Worm (Caenorhabditis elegans): Measurements from ENCODE around the gene cnb-1.

DNA sequence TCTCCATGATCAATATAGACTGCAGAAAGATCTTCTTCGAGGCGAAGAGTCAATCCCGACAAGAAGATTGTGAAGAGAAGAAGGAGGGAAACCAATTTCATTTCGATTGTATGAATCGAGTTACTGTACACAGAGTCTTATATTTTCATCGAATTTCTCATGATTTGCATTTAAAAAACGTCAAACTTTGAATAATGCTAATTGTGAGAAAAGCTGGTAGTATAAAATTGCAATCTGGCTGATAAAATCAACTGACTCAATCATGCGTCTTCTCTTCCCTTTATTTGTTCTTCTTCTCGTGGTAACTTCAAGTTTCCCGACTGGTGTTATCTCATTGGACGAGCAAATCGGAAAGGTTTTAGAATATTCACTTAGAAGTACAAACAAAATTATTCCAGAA, 14.9 kb downstream of the cnb-1 start, which contains the start of the genes K03B8.11 and K03B8.14:
- no peak for TF ChIP-seq lsy-2 (tag; optimal IDR thresholded peaks at IDR 0.05)
- no peak for TF ChIP-seq ces-1 (GFP tag; optimal IDR thresholded peaks at IDR 0.05)
- no peak for TF ChIP-seq lin-13 (tag; optimal IDR thresholded peaks at IDR 0.05)
- no peak for TF ChIP-seq nhr-237 (tag; optimal IDR thresholded peaks at IDR 0.05)
- no peak for TF ChIP-seq ztf-11 (tag; optimal IDR thresholded peaks at IDR 0.05)
- no peak for TF ChIP-seq zip-8 (tag; optimal IDR thresholded peaks at IDR 0.05)
- no peak for TF ChIP-seq snpc-4 (tag; optimal IDR thresholded peaks at IDR 0.05)
